Fruit fly (Drosophila melanogaster): ENCODE measurements around the gene CG43208.

DNA sequence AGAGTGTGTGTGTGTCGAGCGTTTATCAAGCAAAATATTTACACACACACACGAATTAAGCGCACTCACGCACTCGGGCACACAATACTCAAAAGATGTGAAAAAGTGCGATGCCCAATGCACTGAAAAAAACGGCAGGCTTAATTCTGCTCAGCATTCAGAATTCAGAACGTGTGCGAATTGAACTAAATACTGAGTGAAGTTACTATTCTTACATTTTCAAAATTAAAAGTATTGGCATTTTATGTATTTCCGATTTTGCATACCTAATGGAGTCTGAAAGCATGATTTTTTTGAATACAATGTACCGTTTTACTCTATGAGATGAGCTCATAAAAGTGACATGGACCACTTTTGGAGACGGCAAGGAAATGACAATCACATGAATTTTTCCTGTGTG is 46.1 kb upstream of the CG43208 start:
- TF ChIP-seq psq (optimal IDR thresholded peaks at IDR 0.05) = no peak
- TF ChIP-seq Dll (optimal IDR thresholded peaks at IDR 0.05) = no peak
